Worm (Caenorhabditis elegans): ENCODE data around the gene T26E4.4.

Gene T26E4.4

ce11 chrV:15826110-15826509 lies 33.8 kb upstream of the T26E4.4 start, which contains the start of gene srbc-51:
Gene srbc-51, plus strand, starts transcription at chrV:15826410.
- TF ChIP-seq F26F4.8 (GFP tag; conservative IDR thresholded peaks at IDR 0.05) (no peak), ceh-44 (GFP tag; IDR thresholded peaks at IDR 0.05) (no peak), aha-1 (tag) (peak; percentile 59), F10B5.3 (tag; optimal IDR thresholded peaks at IDR 0.05) (no peak), lin-1 (GFP tag; IDR thresholded peaks at IDR 0.05) (no peak), R02D3.7 (tag; optimal IDR thresholded peaks at IDR 0.05) (no peak), daf-16 (GFP tag; optimal IDR thresholded peaks at IDR 0.05) (no peak), daf-16 (tag; optimal IDR thresholded peaks at IDR 0.05) (no peak)

DNA sequence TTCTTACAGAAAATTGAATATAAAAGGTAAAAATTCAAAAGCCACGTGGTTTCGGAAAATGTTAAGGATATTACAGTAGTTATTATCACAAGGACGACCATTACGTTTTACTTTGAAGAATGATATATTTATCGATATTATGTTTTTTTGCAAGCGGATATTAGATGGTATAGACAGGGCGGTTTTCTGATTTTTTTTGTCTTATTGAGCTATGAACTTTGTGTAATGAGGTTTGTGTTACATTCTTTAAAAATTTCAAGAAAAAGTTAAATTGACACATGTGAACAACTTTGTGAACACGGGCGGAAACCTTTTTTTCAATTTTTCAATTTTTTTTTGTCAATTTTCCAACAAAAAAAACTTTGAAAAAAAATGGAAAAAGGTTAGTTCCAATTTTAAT lies 32.6 kb upstream of the T26E4.4 start, which contains the start of gene srbc-50:
Gene srbc-50, minus strand, starts transcription at position 101 of the 400 bp plus-strand sequence.
- TF ChIP-seq mdl-1 (tag; optimal IDR thresholded peaks at IDR 0.05), result no peak
- TF ChIP-seq nhr-42 (GFP tag; IDR thresholded peaks at IDR 0.05), result no peak
- TF ChIP-seq lin-29 (GFP tag; IDR thresholded peaks at IDR 0.05), result no peak
- TF ChIP-seq daf-16 (GFP tag; optimal IDR thresholded peaks at IDR 0.05), result no peak
- no peak for TF ChIP-seq daf-16 (tag; optimal IDR thresholded peaks at IDR 0.05)
- TF ChIP-seq hlh-30 (tag; optimal IDR thresholded peaks at IDR 0.05; ENCODE audit: insufficient read depth), result no peak
- no peak for TF ChIP-seq sdz-12 (GFP tag; optimal IDR thresholded peaks at IDR 0.05)
- TF ChIP-seq Y48G9A.11 (GFP tag; IDR thresholded peaks at IDR 0.05), result no peak
- TF ChIP-seq set-16 (GFP tag; IDR thresholded peaks at IDR 0.05), result no peak
- TF ChIP-seq unc-39 (tag; optimal IDR thresholded peaks at IDR 0.05), result no peak
- TF ChIP-seq aha-1 (tag), result no peak
- no peak for TF ChIP-seq lin-1 (GFP tag; IDR thresholded peaks at IDR 0.05)
- TF ChIP-seq ceh-20 (GFP tag; IDR thresholded peaks at IDR 0.05), result no peak

- TF ChIP-seq gei-8 (GFP tag; optimal IDR thresholded peaks at IDR 0.05), result no peak
- no peak for TF ChIP-seq fos-1 (tag; optimal IDR thresholded peaks at IDR 0.05)
- TF ChIP-seq hlh-30 (tag; optimal IDR thresholded peaks at IDR 0.05; ENCODE audit: insufficient read depth), result no peak
- TF ChIP-seq saeg-2 (GFP tag; IDR thresholded peaks at IDR 0.05), result no peak
- no peak for TF ChIP-seq lin-15B (tag; optimal IDR thresholded peaks at IDR 0.05)
Measured at ce11 chrV:15821398-15821797, 29.1 kb upstream of the T26E4.4 start, which contains the start of gene srbc-49. Gene srbc-49, plus strand, starts transcription at chrV:15821698.

ce11 chrV:15819983-15820382 lies 27.7 kb upstream of the T26E4.4 start, which contains the start of gene srbc-48:
Gene srbc-48, plus strand, starts transcription at chrV:15820283.
- TF ChIP-seq aha-1 (tag), result peak; percentile 36
- TF ChIP-seq F49E8.2 (tag; optimal IDR thresholded peaks at IDR 0.05; ENCODE audit: borderline replicate concordance), result no peak
- TF ChIP-seq unc-130 (GFP tag; optimal IDR thresholded peaks at IDR 0.05), result no peak

DNA sequence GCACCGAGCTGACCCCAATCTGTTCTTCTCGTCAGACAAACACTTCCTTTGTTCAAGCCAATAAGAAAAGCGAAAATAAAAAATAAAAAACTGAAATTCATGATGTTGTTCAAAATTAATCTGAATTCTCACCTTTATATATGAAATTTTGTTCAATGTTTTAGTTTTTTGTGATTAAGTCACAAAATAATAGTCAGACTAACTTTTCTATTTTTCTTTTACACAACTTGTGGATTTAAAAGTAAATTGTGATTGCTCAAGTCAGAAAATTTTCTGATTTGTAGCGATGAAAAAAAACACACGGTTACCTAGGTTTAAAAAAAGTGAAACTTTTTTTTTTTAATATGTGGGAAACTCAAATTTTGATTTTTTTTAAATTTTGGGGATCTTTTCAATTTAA lies 25.4 kb upstream of the T26E4.4 start, which contains the start of gene abf-3:
Gene abf-3, minus strand, starts transcription at position 101 of the 400 bp plus-strand sequence.
- TF ChIP-seq zip-2 (tag; optimal IDR thresholded peaks at IDR 0.05), result no peak
- TF ChIP-seq aha-1 (tag), result peak; percentile 18

ce11 chrV:15815962-15816432 lies 23.7 kb upstream of the T26E4.4 start, which contains the start of the genes fbxa-69 and F54B8.4:
Gene fbxa-69, minus strand, starts transcription at chrV:15815971.
Gene F54B8.4, plus strand, starts transcription at chrV:15816382.
- TF ChIP-seq nhr-28 (tag; optimal IDR thresholded peaks at IDR 0.05) (peak; percentile 43), hlh-30 (tag; optimal IDR thresholded peaks at IDR 0.05; ENCODE audit: insufficient read depth) (peak; percentile 24), nhr-10 (tag; optimal IDR thresholded peaks at IDR 0.05) (no peak), lin-15B (tag; optimal IDR thresholded peaks at IDR 0.05) (no peak), skn-1 (tag; optimal IDR thresholded peaks at IDR 0.05) (no peak), mxl-3 (GFP tag; optimal IDR thresholded peaks at IDR 0.05) (peak; percentile 31), zip-2 (tag; optimal IDR thresholded peaks at IDR 0.05) (peak; percentile 71), dmd-6 (GFP tag; IDR thresholded peaks at IDR 0.05) (peak; percentile 12; the same call in 1 of the 2 replicates), T20F7.1 (GFP tag; optimal IDR thresholded peaks at IDR 0.05) (no peak), aha-1 (tag) (peak; percentile 32), madf-5 (GFP tag; IDR thresholded peaks at IDR 0.05) (no peak), spr-1 (tag; optimal IDR thresholded peaks at IDR 0.05) (no peak)
